Worm (Caenorhabditis elegans): ENCODE data around the gene str-156.

Gene str-156

ce11 chrIV:4938664-4939063 is 25.5 kb downstream of the str-156 start, which contains the start of gene str-168:
Gene str-168 (plus strand): TSS chrIV:4938964.
- no peak for TF ChIP-seq tbx-8 (GFP tag; optimal IDR thresholded peaks at IDR 0.05)
- TF ChIP-seq ham-2 (GFP tag; optimal IDR thresholded peaks at IDR 0.05) = no peak
- no peak for TF ChIP-seq bed-3 (GFP tag; optimal IDR thresholded peaks at IDR 0.05)
- TF ChIP-seq ceh-43 (GFP tag; optimal IDR thresholded peaks at IDR 0.05) = no peak

- TF ChIP-seq zip-8 (tag; optimal IDR thresholded peaks at IDR 0.05) (no peak), mep-1 (tag; optimal IDR thresholded peaks at IDR 0.05) (no peak), lin-32 (GFP tag; optimal IDR thresholded peaks at IDR 0.05) (no peak), ceh-39 (tag; optimal IDR thresholded peaks at IDR 0.05) (no peak), pha-4 (tag; optimal IDR thresholded peaks at IDR 0.05) (no peak), elt-3 (tag; optimal IDR thresholded peaks at IDR 0.05) (no peak), nhr-2 (tag; optimal IDR thresholded peaks at IDR 0.05) (no peak), sptf-1 (tag; optimal IDR thresholded peaks at IDR 0.05) (no peak)
Measured at ce11 chrIV:4941681-4942080, 28.5 kb downstream of the str-156 start, which contains the start of gene Y9C9A.5. Gene Y9C9A.5 (plus strand): TSS chrIV:4941981.

ce11 chrIV:4945771-4946170 is 32.6 kb downstream of the str-156 start, which contains the start of gene str-169:
Gene str-169 (plus strand): TSS chrIV:4946071.
- no peak for TF ChIP-seq bed-3 (GFP tag; optimal IDR thresholded peaks at IDR 0.05)

ce11 chrIV:4953887-4954286 is 40.7 kb downstream of the str-156 start, which contains the start of gene str-163:
Gene str-163 (plus strand): TSS chrIV:4954187.
- TF ChIP-seq cnd-1 (tag; optimal IDR thresholded peaks at IDR 0.05) = no peak
- no peak for TF ChIP-seq nhr-28 (tag; optimal IDR thresholded peaks at IDR 0.05)
- no peak for TF ChIP-seq ztf-11 (tag; optimal IDR thresholded peaks at IDR 0.05)
- TF ChIP-seq lin-13 (tag; optimal IDR thresholded peaks at IDR 0.05) = no peak
- no peak for TF ChIP-seq unc-120 (tag; optimal IDR thresholded peaks at IDR 0.05; ENCODE audit: poor library complexity, severe bottlenecking)
- no peak for TF ChIP-seq drap-1 (GFP tag; optimal IDR thresholded peaks at IDR 0.05)
- TF ChIP-seq bed-3 (GFP tag; optimal IDR thresholded peaks at IDR 0.05) = no peak
- TF ChIP-seq lsy-2 (tag; optimal IDR thresholded peaks at IDR 0.05) = no peak
- TF ChIP-seq tbx-8 (GFP tag; optimal IDR thresholded peaks at IDR 0.05) = no peak
- no peak for TF ChIP-seq nhr-237 (tag; optimal IDR thresholded peaks at IDR 0.05)
- TF ChIP-seq ceh-43 (GFP tag; optimal IDR thresholded peaks at IDR 0.05) = no peak
- TF ChIP-seq nhr-2 (tag; optimal IDR thresholded peaks at IDR 0.05) = no peak
- no peak for TF ChIP-seq flh-1 (GFP tag; optimal IDR thresholded peaks at IDR 0.05)

- TF ChIP-seq drap-1 (GFP tag; optimal IDR thresholded peaks at IDR 0.05) (no peak), flh-1 (GFP tag; optimal IDR thresholded peaks at IDR 0.05) (no peak), unc-39 (tag; optimal IDR thresholded peaks at IDR 0.05) (no peak), ces-1 (GFP tag; optimal IDR thresholded peaks at IDR 0.05) (no peak), unc-120 (tag; optimal IDR thresholded peaks at IDR 0.05; ENCODE audit: poor library complexity, severe bottlenecking) (no peak), nhr-28 (tag; optimal IDR thresholded peaks at IDR 0.05) (no peak), nhr-237 (tag; optimal IDR thresholded peaks at IDR 0.05) (no peak), blmp-1 (tag; optimal IDR thresholded peaks at IDR 0.05) (no peak), bed-3 (GFP tag; optimal IDR thresholded peaks at IDR 0.05) (no peak), nhr-2 (tag; optimal IDR thresholded peaks at IDR 0.05) (no peak)
Measured at ce11 chrIV:4960623-4961022, 47.4 kb downstream of the str-156 start, which contains the start of gene str-164. Gene str-164 (plus strand): TSS chrIV:4960735.

ce11 chrIV:4963834-4964233 is 50.6 kb downstream of the str-156 start, which contains the start of gene txt-3:
Gene txt-3 (plus strand): TSS chrIV:4963958.
- TF ChIP-seq ztf-11 (tag; optimal IDR thresholded peaks at IDR 0.05) = no peak
- no peak for TF ChIP-seq lin-13 (tag; optimal IDR thresholded peaks at IDR 0.05)
- no peak for TF ChIP-seq nhr-237 (tag; optimal IDR thresholded peaks at IDR 0.05)
- TF ChIP-seq elt-3 (tag; optimal IDR thresholded peaks at IDR 0.05) = no peak
- TF ChIP-seq mls-2 (tag; optimal IDR thresholded peaks at IDR 0.05) = no peak
- no peak for TF ChIP-seq mab-5 (tag; optimal IDR thresholded peaks at IDR 0.05)
- no peak for TF ChIP-seq sem-2 (GFP tag; optimal IDR thresholded peaks at IDR 0.05)
- no peak for TF ChIP-seq ceh-39 (tag; optimal IDR thresholded peaks at IDR 0.05)
